Worm (Caenorhabditis elegans) whole organism, L4/young adult: ENCODE results near the gene F15E6.6.

Experiments used
- W03F9.2 ChIP-seq: fragments of 150-350 bp; optimal IDR thresholded peaks from 2 replicates; lab custom pipeline; 2014; ENCODE audit warnings: missing biosample characterization, missing genetic modification characterization
- dao-5 ChIP-seq: sonication (generic microtip); optimal IDR thresholded peaks from 2 replicates; lab custom pipeline; 2016; ENCODE audit warnings: missing genotype, missing genetic modification characterization, moderate library complexity, missing compliant biosample characterization
- him-1 ChIP-seq: sonication (generic microtip); optimal IDR thresholded peaks from 2 replicates; lab custom pipeline; 2016; ENCODE audit warnings: missing genotype, missing genetic modification reagents, missing genetic modification characterization, missing compliant biosample characterization

- no peak for TF ChIP-seq W03F9.2 (tag; lab: Kevin White, UChicago)
- no peak for TF ChIP-seq him-1 (tag; lab: Kevin White, UChicago)
- no peak for TF ChIP-seq dao-5 (tag; lab: Kevin White, UChicago)
Measured at ce11 chrIV:4284989-4285388, 1.1 kb upstream of the F15E6.6 start.
